Worm (Caenorhabditis elegans): Measurements from ENCODE around the gene mig-22.

- TF ChIP-seq lin-39 (tag; optimal IDR thresholded peaks at IDR 0.05) (no peak), egl-27 (tag; optimal IDR thresholded peaks at IDR 0.05) (no peak), unc-62 (GFP tag; optimal IDR thresholded peaks at IDR 0.05) (no peak), lin-15B (tag; optimal IDR thresholded peaks at IDR 0.05) (no peak), fos-1 (tag; optimal IDR thresholded peaks at IDR 0.05) (no peak), nhr-237 (tag; optimal IDR thresholded peaks at IDR 0.05) (no peak), mdl-1 (tag; optimal IDR thresholded peaks at IDR 0.05) (peak in 1 of 2 experiments; percentile 8), C04F5.9 (tag; optimal IDR thresholded peaks at IDR 0.05) (no peak)
Observed at ce11 chrIII:8733667-8734066, 33.5 kb downstream of the mig-22 start.

Data from whole organism, L1 larva.